Worm (Caenorhabditis elegans): Measurements from ENCODE around the gene W02D7.12.

The W02D7.12 gene

ce11 chrV:8359792-8360191 lies 48.5 kb downstream of the W02D7.12 start, which contains the start of gene F38E1.6:
TSS of gene F38E1.6 (plus strand) at chrV:8360092.
- TF ChIP-seq elt-1 (tag; optimal IDR thresholded peaks at IDR 0.05) (no peak), crh-2 (tag; optimal IDR thresholded peaks at IDR 0.05) (no peak), nhr-237 (tag; optimal IDR thresholded peaks at IDR 0.05) (no peak), mbf-1 (tag; optimal IDR thresholded peaks at IDR 0.05) (no peak), nhr-129 (tag; optimal IDR thresholded peaks at IDR 0.05) (no peak), nhr-25 (tag; optimal IDR thresholded peaks at IDR 0.05) (no peak), sma-9 (GFP tag; optimal IDR thresholded peaks at IDR 0.05) (no peak), sma-9 (tag; optimal IDR thresholded peaks at IDR 0.05) (no peak), Y55F3AM.14 (GFP tag; optimal IDR thresholded peaks at IDR 0.05) (no peak), nhr-21 (tag; optimal IDR thresholded peaks at IDR 0.05) (no peak), nhr-6 (tag; optimal IDR thresholded peaks at IDR 0.05) (no peak), lin-11 (tag; optimal IDR thresholded peaks at IDR 0.05) (no peak), ceh-82 (tag; optimal IDR thresholded peaks at IDR 0.05) (no peak), ztf-1 (GFP tag; conservative IDR thresholded peaks at IDR 0.05) (no peak), dmd-4 (tag; optimal IDR thresholded peaks at IDR 0.05) (no peak), mdl-1 (tag; optimal IDR thresholded peaks at IDR 0.05) (no peak), zag-1 (tag; optimal IDR thresholded peaks at IDR 0.05) (no peak), nhr-12 (tag; optimal IDR thresholded peaks at IDR 0.05) (no peak), nhr-11 (tag; optimal IDR thresholded peaks at IDR 0.05) (no peak), gmeb-1 (tag; optimal IDR thresholded peaks at IDR 0.05) (no peak), aly-2 (tag; optimal IDR thresholded peaks at IDR 0.05) (no peak)
